Worm (Caenorhabditis elegans): ENCODE data around the gene pycr-4.

ce11 chrIV:7487554-7488456 lies 10.7 kb upstream of the pycr-4 start, which contains the start of the genes his-60 and his-59:
- TF ChIP-seq nhr-11 (tag; optimal IDR thresholded peaks at IDR 0.05) (no peak), dve-1 (tag; optimal IDR thresholded peaks at IDR 0.05; ENCODE audit: insufficient read depth) (peak; percentile 98), F26F4.8 (GFP tag; conservative IDR thresholded peaks at IDR 0.05) (peak; percentile 63), lin-15B (tag; optimal IDR thresholded peaks at IDR 0.05) (no peak), lim-7 (GFP tag; IDR thresholded peaks at IDR 0.05) (peak; percentile 85), ceh-44 (GFP tag; IDR thresholded peaks at IDR 0.05) (no peak), skn-1 (tag; optimal IDR thresholded peaks at IDR 0.05) (no peak), nhr-77 (tag; optimal IDR thresholded peaks at IDR 0.05) (no peak), lsy-2 (tag; optimal IDR thresholded peaks at IDR 0.05) (no peak), ceh-82 (tag; optimal IDR thresholded peaks at IDR 0.05) (no peak)
